Worm (Caenorhabditis elegans) whole organism, early embryonic: ENCODE results near the gene cpna-1.

Source experiments
- B0310.2 ChIP-seq: sonication (generic microtip); optimal IDR thresholded peaks from 2 replicates; lab custom pipeline; 2016; ENCODE audit warnings: mild to moderate bottlenecking, missing genetic modification characterization, missing compliant biosample characterization
- ama-1 ChIP-seq: fragments of 150-350 bp; optimal IDR thresholded peaks from 2 replicates; lab custom pipeline; 2014
- ets-7 ChIP-seq: sonication (generic microtip); optimal IDR thresholded peaks from 2 replicates; lab custom pipeline; 2016; ENCODE audit warnings: missing genotype, missing genetic modification characterization, missing compliant biosample characterization
- tbx-11 ChIP-seq: fragments of 200-800 bp; sonication (Bioruptor generic); IDR thresholded peaks from 2 replicates; pipeline ENCODE4 v1.3.6; 2022; ENCODE audit warnings: missing genetic modification characterization, missing compliant biosample characterization
- tra-4 ChIP-seq: sonication (generic microtip); optimal IDR thresholded peaks from 2 replicates; lab custom pipeline; 2017; ENCODE audit warnings: missing genetic modification characterization, missing compliant biosample characterization

ce11 chrII:4150211-4150610 lies 36.3 kb upstream of the cpna-1 start:
- TF ChIP-seq ets-7 (tag; lab: Kevin White, UChicago): no peak
- no peak for TF ChIP-seq ama-1 (lab: Kevin White, UChicago)
- TF ChIP-seq B0310.2: no peak
- no peak for TF ChIP-seq tra-4
- TF ChIP-seq tbx-11: no peak
